Fruit fly (Drosophila melanogaster): ENCODE results near the gene CG18048.

- TF ChIP-seq Crg-1 (GFP tag; optimal IDR thresholded peaks at IDR 0.05) (no peak), tj (GFP tag; optimal IDR thresholded peaks at IDR 0.05) (no peak)
Observed at dm6 chr3R:6348943-6349342, 3.0 kb downstream of the CG18048 start, which contains the start of gene Hr83.
